Worm (Caenorhabditis elegans): ENCODE measurements around the gene grd-11.

- no peak for TF ChIP-seq hmbx-1 (tag; optimal IDR thresholded peaks at IDR 0.05)
- no peak for TF ChIP-seq sea-1 (GFP tag; conservative IDR thresholded peaks at IDR 0.05)
- no peak for TF ChIP-seq hmg-4 (GFP tag; optimal IDR thresholded peaks at IDR 0.05)
- no peak for TF ChIP-seq ama-1 (optimal IDR thresholded peaks at IDR 0.05)
- TF ChIP-seq tbx-37 (GFP tag; conservative IDR thresholded peaks at IDR 0.05), result no peak
- no peak for TF ChIP-seq ceh-13 (GFP tag; optimal IDR thresholded peaks at IDR 0.05)
- TF ChIP-seq F13C5.2 (tag; optimal IDR thresholded peaks at IDR 0.05), result no peak
- TF ChIP-seq B0310.2 (tag; optimal IDR thresholded peaks at IDR 0.05), result no peak
- TF ChIP-seq scrt-1 (GFP tag; IDR thresholded peaks at IDR 0.05), result no peak
- no peak for TF ChIP-seq flt-1 (GFP tag; IDR thresholded peaks at IDR 0.05)
Observed at ce11 chrV:20311519-20311918, 45.1 kb upstream of the grd-11 start, which contains the start of gene clec-262.

All from whole organism, early embryonic.